Fruit fly (Drosophila melanogaster) whole organism, embryonic: ENCODE data around the gene Gas8.

ENCODE experiments used
- Asciz ChIP-seq: fragments of 200-800 bp; sonication (Bioruptor generic); optimal IDR thresholded peaks from 2 replicates; lab custom pipeline; 2017; ENCODE audit warnings: missing biosample characterization, mild to moderate bottlenecking, missing genetic modification characterization, missing genetic modification reagents
- CG11504 ChIP-seq: fragments of 200-800 bp; sonication (Bioruptor generic); optimal IDR thresholded peaks from 3 replicates; lab custom pipeline; 2019; ENCODE audit warnings: missing biosample characterization, mild to moderate bottlenecking, missing genetic modification characterization, moderate library complexity
- CG12071 ChIP-seq: fragments of 200-800 bp; sonication (Bioruptor generic); optimal IDR thresholded peaks from 3 replicates; lab custom pipeline; 2018; ENCODE audit warnings: missing biosample characterization, mild to moderate bottlenecking, missing genetic modification characterization
- CG12104 ChIP-seq: fragments of 200-800 bp; sonication (Bioruptor generic); optimal IDR thresholded peaks from 3 replicates; lab custom pipeline; 2016; ENCODE audit warnings: missing biosample characterization, missing genetic modification characterization
- CG13424 ChIP-seq: fragments of 200-800 bp; sonication (Bioruptor generic); optimal IDR thresholded peaks from 2 replicates; lab custom pipeline; 2019; ENCODE audit warnings: missing biosample characterization, mild to moderate bottlenecking, missing genetic modification characterization, moderate library complexity
- CG14050 ChIP-seq: fragments of 200-800 bp; sonication (Bioruptor generic); IDR thresholded peaks from 3 replicates; pipeline ENCODE4 v1.3.6; 2022; ENCODE audit warnings: missing biosample characterization, missing genetic modification characterization
- CG17612 ChIP-seq: fragments of 200-800 bp; sonication (Bioruptor generic); IDR thresholded peaks from 2 replicates; pipeline ENCODE4 v1.3.6; 2022; ENCODE audit warnings: missing biosample characterization, missing genetic modification characterization
- CG1832 ChIP-seq: fragments of 200-800 bp; sonication (Bioruptor generic); optimal IDR thresholded peaks from 2 replicates; lab custom pipeline; 2017; ENCODE audit warnings: missing biosample characterization, mild to moderate bottlenecking, missing genetic modification characterization, inconsistent platforms
- CG2889 ChIP-seq: fragments of 200-800 bp; sonication (Bioruptor generic); IDR thresholded peaks from 3 replicates; pipeline ENCODE4 v1.3.6; 2022; ENCODE audit warnings: missing biosample characterization, missing genetic modification characterization
- CG30431 ChIP-seq: fragments of 200-800 bp; sonication (Bioruptor generic); optimal IDR thresholded peaks from 2 replicates; lab custom pipeline; 2017; ENCODE audit warnings: missing biosample characterization, missing genetic modification characterization
- CG32532 ChIP-seq: fragments of 200-800 bp; sonication (Bioruptor generic); IDR thresholded peaks from 2 replicates; pipeline ENCODE4 v1.3.6; 2022; ENCODE audit warnings: missing biosample characterization, missing genetic modification characterization
- CG32772 ChIP-seq: fragments of 200-800 bp; sonication (Bioruptor generic); IDR thresholded peaks from 2 replicates; pipeline ENCODE4 v1.3.6; 2022; ENCODE audit warnings: missing biosample characterization, missing genetic modification characterization
- CG3407 ChIP-seq: fragments of 200-800 bp; sonication (Bioruptor generic); optimal IDR thresholded peaks from 2 replicates; lab custom pipeline; 2018; ENCODE audit warnings: missing biosample characterization, mild to moderate bottlenecking, missing genetic modification characterization
- CG4360 ChIP-seq: fragments of 200-800 bp; sonication (Bioruptor generic); IDR thresholded peaks from 2 replicates; pipeline ENCODE4 v1.3.6; 2022; ENCODE audit warnings: missing biosample characterization, missing genetic modification characterization
- CG6765 ChIP-seq: fragments of 200-800 bp; sonication (Bioruptor generic); optimal IDR thresholded peaks from 3 replicates; lab custom pipeline; 2017; ENCODE audit warnings: missing biosample characterization, mild to moderate bottlenecking, missing genetic modification characterization
- CG7928 ChIP-seq: fragments of 200-800 bp; sonication (Bioruptor generic); optimal IDR thresholded peaks from 2 replicates; lab custom pipeline; 2017; ENCODE audit warnings: missing biosample characterization, mild to moderate bottlenecking, missing genetic modification characterization
- CG7987 ChIP-seq: fragments of 200-800 bp; sonication (Bioruptor generic); optimal IDR thresholded peaks from 2 replicates; lab custom pipeline; 2018; ENCODE audit warnings: missing biosample characterization, mild to moderate bottlenecking, missing genetic modification characterization, moderate library complexity
- CG8281 ChIP-seq: fragments of 200-800 bp; sonication (Bioruptor generic); optimal IDR thresholded peaks from 2 replicates; lab custom pipeline; 2018; ENCODE audit warnings: missing biosample characterization, mild to moderate bottlenecking, missing genetic modification characterization, moderate library complexity
- CG8478 ChIP-seq: fragments of >200 bp; optimal IDR thresholded peaks from 2 replicates; lab custom pipeline; 2018
- CG9215 ChIP-seq: fragments of 200-800 bp; sonication (Bioruptor generic); IDR thresholded peaks from 2 replicates; pipeline ENCODE4 v1.3.6; 2022; ENCODE audit warnings: missing biosample characterization, missing genetic modification characterization
- Dll ChIP-seq: fragments of 200-800 bp; sonication (Bioruptor generic); IDR thresholded peaks from 4 replicates; pipeline ENCODE4 v1.3.6; 2022; ENCODE audit warnings: missing biosample characterization, missing genetic modification characterization; ENCODE audit not compliant: partially characterized antibody
- Drgx ChIP-seq: fragments of 200-800 bp; sonication (Bioruptor generic); IDR thresholded peaks from 2 replicates; pipeline ENCODE4 v1.3.6; 2022; ENCODE audit warnings: missing biosample characterization, missing genetic modification characterization
- GATAe ChIP-seq: fragments of 200-800 bp; sonication (Bioruptor generic); conservative IDR thresholded peaks from 2 replicates; pipeline ENCODE4 v1.3.6; 2022; ENCODE audit warnings: missing biosample characterization, missing genetic modification characterization
- H2.0 ChIP-seq: fragments of 200-800 bp; sonication (Bioruptor generic); IDR thresholded peaks from 2 replicates; pipeline ENCODE4 v1.3.6; 2022; ENCODE audit warnings: missing biosample characterization, missing genetic modification characterization
- Hand ChIP-seq: fragments of 200-800 bp; sonication (Bioruptor generic); optimal IDR thresholded peaks from 2 replicates; lab custom pipeline; 2017; ENCODE audit warnings: mild to moderate bottlenecking, missing biosample characterization, missing genetic modification reagents, missing genetic modification characterization
- Lhr ChIP-seq: fragments of 200-800 bp; sonication (Bioruptor generic); optimal IDR thresholded peaks from 3 replicates; lab custom pipeline; 2017; ENCODE audit warnings: mild to moderate bottlenecking, missing biosample characterization, missing genetic modification reagents, missing genetic modification characterization
- Med ChIP-seq: fragments of 200-800 bp; sonication (Bioruptor generic); peaks from one replicate; lab custom pipeline; 2016; ENCODE audit warnings: missing biosample characterization, missing genetic modification characterization, mild to moderate bottlenecking, inconsistent platforms, moderate library complexity
- Nf-YA ChIP-seq: fragments of 200-800 bp; sonication (Bioruptor generic); IDR thresholded peaks from 2 replicates; pipeline ENCODE4 v1.3.6; 2022; ENCODE audit warnings: missing biosample characterization, missing genetic modification characterization
- Nf-YB ChIP-seq: fragments of 200-800 bp; sonication (Bioruptor generic); optimal IDR thresholded peaks from 3 replicates; lab custom pipeline; 2019; ENCODE audit warnings: missing biosample characterization, mild to moderate bottlenecking, missing genetic modification characterization, moderate library complexity
- Optix ChIP-seq: fragments of 200-800 bp; sonication (Bioruptor generic); IDR thresholded peaks from 3 replicates; pipeline ENCODE4 v1.3.6; 2022; ENCODE audit warnings: missing biosample characterization, missing genetic modification characterization
- Ptx1 ChIP-seq: fragments of 200-800 bp; sonication (Bioruptor generic); IDR thresholded peaks from 2 replicates; pipeline ENCODE4 v1.3.6; 2022; ENCODE audit warnings: missing biosample characterization, missing genetic modification characterization
- Rx ChIP-seq: fragments of 200-800 bp; sonication (Bioruptor generic); IDR thresholded peaks from 2 replicates; pipeline ENCODE4 v1.3.6; 2022; ENCODE audit warnings: missing biosample characterization, missing genetic modification characterization
- Taf1 ChIP-seq: fragments of 200-800 bp; sonication (Bioruptor generic); IDR thresholded peaks from 2 replicates; pipeline ENCODE4 v1.3.6; 2022; ENCODE audit warnings: missing biosample characterization, missing genetic modification characterization
- Xbp1 ChIP-seq: fragments of 200-800 bp; sonication (Bioruptor generic); optimal IDR thresholded peaks from 3 replicates; lab custom pipeline; 2016; ENCODE audit warnings: missing biosample characterization, mild to moderate bottlenecking, missing genetic modification characterization
- ac ChIP-seq: fragments of 200-800 bp; sonication (Bioruptor generic); optimal IDR thresholded peaks from 3 replicates; lab custom pipeline; 2017; ENCODE audit warnings: missing biosample characterization, mild to moderate bottlenecking, missing genetic modification characterization
- al ChIP-seq: fragments of 200-800 bp; sonication (Bioruptor generic); IDR thresholded peaks from 2 replicates; pipeline ENCODE4 v1.3.6; 2022; ENCODE audit warnings: missing biosample characterization, missing genetic modification characterization
- en ChIP-seq: fragments of 200-800 bp; sonication (Bioruptor generic); optimal IDR thresholded peaks from 2 replicates; lab custom pipeline; 2016; ENCODE audit warnings: missing biosample characterization, missing genetic modification characterization
- eve ChIP-seq, 2 experiments: fragments of >200 bp; optimal IDR thresholded peaks; 2 replicates each; lab custom pipeline; 2017; ENCODE audit warnings: missing biosample characterization in 2 of 2, missing genetic modification characterization in 2 of 2
- gcm ChIP-seq: fragments of 200-800 bp; sonication (Bioruptor generic); optimal IDR thresholded peaks from 2 replicates; lab custom pipeline; 2019; ENCODE audit warnings: missing biosample characterization, mild to moderate bottlenecking, missing genetic modification characterization, moderate library complexity
- lbe ChIP-seq: fragments of 200-800 bp; sonication (Bioruptor generic); optimal IDR thresholded peaks from 2 replicates; lab custom pipeline; 2016; ENCODE audit warnings: missing biosample characterization, mild to moderate bottlenecking, missing genetic modification characterization
- nmo ChIP-seq: fragments of 200-800 bp; sonication (Bioruptor generic); optimal IDR thresholded peaks from 2 replicates; lab custom pipeline; 2018; ENCODE audit warnings: missing biosample characterization, mild to moderate bottlenecking, missing genetic modification characterization, moderate library complexity
- oc ChIP-seq: fragments of 200-800 bp; sonication (Bioruptor generic); optimal IDR thresholded peaks from 2 replicates; lab custom pipeline; 2018; ENCODE audit warnings: missing biosample characterization, mild to moderate bottlenecking, missing genetic modification characterization, moderate library complexity
- otp ChIP-seq: fragments of 200-800 bp; sonication (Bioruptor generic); IDR thresholded peaks from 3 replicates; pipeline ENCODE4, ENCODE4 v1.3.6; 2022; ENCODE audit warnings: missing biosample characterization, missing genetic modification characterization
- sc ChIP-seq, 3 experiments: fragments of >200 bp in 2 of 3; fragments of 200-800 bp in 1 of 3; sonication (Bioruptor generic) in 1 of 3; optimal IDR thresholded peaks; 2 replicates in 2 of 3; 3 replicates in 1 of 3; lab custom pipeline; 2017; ENCODE audit warnings: mild to moderate bottlenecking in 1 of 3, missing biosample characterization in 1 of 3, missing genetic modification characterization in 1 of 3, missing genetic modification reagents in 1 of 3
- sens ChIP-seq: fragments of 200-800 bp; sonication (Bioruptor generic); peaks from one replicate; lab custom pipeline; 2016; ENCODE audit warnings: missing biosample characterization, missing genetic modification characterization
- slbo ChIP-seq: fragments of 200-800 bp; sonication (Bioruptor generic); IDR thresholded peaks from 2 replicates; pipeline ENCODE4 v1.3.6; 2022; ENCODE audit warnings: missing biosample characterization, missing genetic modification characterization
- tin ChIP-seq: fragments of 200-800 bp; sonication (Bioruptor generic); optimal IDR thresholded peaks from 3 replicates; lab custom pipeline; 2016; ENCODE audit warnings: missing biosample characterization, missing genetic modification characterization
- zfh1 ChIP-seq: fragments of 200-800 bp; sonication (Bioruptor generic); IDR thresholded peaks from 3 replicates; pipeline ENCODE4 v1.3.6; 2022; ENCODE audit warnings: missing biosample characterization, missing genetic modification characterization

Gas8 gene

DNA sequence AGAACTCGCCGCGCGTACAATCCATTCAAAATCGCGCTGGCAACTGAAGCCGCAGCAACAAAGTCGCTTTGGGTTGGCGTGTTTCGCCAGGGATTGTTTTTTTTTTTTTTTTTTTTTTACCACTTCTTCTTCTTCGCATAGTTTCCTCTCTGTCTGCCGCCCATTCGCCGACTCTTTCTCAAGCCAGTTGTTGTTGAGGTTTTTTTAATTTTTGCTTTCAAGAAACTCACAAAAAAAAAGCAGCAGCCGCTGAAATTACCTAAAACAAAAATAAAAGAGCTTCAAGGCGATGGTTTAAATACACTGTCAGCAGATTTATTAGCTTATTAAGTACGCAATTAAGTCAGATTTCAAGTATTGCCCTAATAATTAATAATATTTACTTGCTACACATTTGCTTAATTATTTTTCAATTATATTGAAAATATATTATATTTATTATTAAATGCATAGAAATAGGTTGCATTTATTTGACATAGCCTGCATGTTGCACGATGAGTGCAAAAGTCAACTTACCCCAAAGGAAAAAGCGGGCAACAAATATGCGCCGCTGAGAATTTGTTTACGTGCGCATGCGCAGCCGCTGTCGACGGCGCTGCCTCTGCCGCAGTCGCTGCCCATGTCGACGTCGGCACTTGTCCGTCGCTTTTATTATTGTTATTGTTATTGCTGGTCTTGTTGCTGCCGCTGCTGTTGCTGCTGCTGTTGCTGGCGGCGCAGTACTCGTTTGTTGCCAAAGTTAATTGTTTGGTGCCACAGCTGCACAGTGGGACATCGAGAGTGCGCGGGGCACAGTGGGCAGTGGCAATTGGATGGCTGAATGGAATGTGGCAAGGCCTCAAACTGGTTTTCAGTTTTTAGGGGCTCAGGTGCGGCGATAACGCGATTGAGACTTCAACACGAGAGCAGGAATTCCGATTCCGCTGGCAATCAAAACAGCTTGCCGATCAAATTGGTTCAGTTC, 29.9 kb downstream of the Gas8 start, which contains the start of gene CG12206 (continued):
- TF ChIP-seq ac (GFP tag; lab: Kevin White, UChicago), result no peak
- TF ChIP-seq CG30431 (GFP tag; lab: Kevin White, UChicago), result peak; percentile 11
- peak; percentile 53; the same call in 1 of the 2 replicates for TF ChIP-seq al
- TF ChIP-seq Ptx1 (GFP tag; lab: Robert Waterston, UW), result peak; percentile 74
- peak; percentile 9 for TF ChIP-seq Asciz (GFP tag; lab: Kevin White, UChicago)
- no peak for TF ChIP-seq H2.0 (GFP tag; lab: Robert Waterston, UW)
- no peak for TF ChIP-seq Nf-YA (GFP tag; lab: Robert Waterston, UW)
- TF ChIP-seq otp (GFP tag; lab: Robert Waterston, UW), result no peak
- TF ChIP-seq sc (optimal IDR thresholded peaks at IDR 0.05; lab: Kevin White, UChicago), result no peak
- peak; percentile 46 for TF ChIP-seq sc (GFP tag; optimal IDR thresholded peaks at IDR 0.05; lab: Kevin White, UChicago)
- TF ChIP-seq CG14050 (GFP tag; lab: Robert Waterston, UW), result 0 out of 3 replicates have a peak, but pooled peaks have one; percentile 15
- TF ChIP-seq slbo (GFP tag; lab: Robert Waterston, UW), result peak; percentile 73
- no peak for TF ChIP-seq CG7987 (GFP tag; lab: Kevin White, UChicago)
- peak; percentile 72 for TF ChIP-seq CG13424 (tag; lab: Kevin White, UChicago)
- no peak for TF ChIP-seq GATAe (GFP tag; lab: Robert Waterston, UW)
- TF ChIP-seq Med (GFP tag; lab: Kevin White, UChicago), result peak; percentile 70
- TF ChIP-seq Lhr, result no peak
- no peak for TF ChIP-seq Optix
- TF ChIP-seq lbe (GFP tag; lab: Kevin White, UChicago), result peak; percentile 20
- no peak for TF ChIP-seq en
- TF ChIP-seq sens (GFP tag; lab: Kevin White, UChicago), result no peak
- peak; percentile 15 for TF ChIP-seq gcm (GFP tag; lab: Kevin White, UChicago)
- TF ChIP-seq CG3407 (GFP tag; lab: Kevin White, UChicago), result peak; percentile 2
- TF ChIP-seq CG32532 (GFP tag; lab: Robert Waterston, UW), result peak; percentile 74; the same call in 1 of the 2 replicates
- TF ChIP-seq CG1832 (GFP tag; lab: Kevin White, UChicago), result no peak
- no peak for TF ChIP-seq eve (GFP tag; optimal IDR thresholded peaks at IDR 0.05; lab: Kevin White, UChicago)
- TF ChIP-seq CG12104 (GFP tag; lab: Kevin White, UChicago), result peak; percentile 19
- peak; percentile 32 for TF ChIP-seq Xbp1
- peak; percentile 66 for TF ChIP-seq Drgx (GFP tag; lab: Robert Waterston, UW)
- peak; percentile 81 for TF ChIP-seq CG32772 (GFP tag; lab: Robert Waterston, UW)
- TF ChIP-seq Taf1, result no peak; the same call in 1 of the 2 replicates
- no peak for TF ChIP-seq CG12071
- no peak for TF ChIP-seq CG8478 (lab: Kevin White, UChicago)
- TF ChIP-seq CG8281 (tag; lab: Kevin White, UChicago), result peak; percentile 3
- peak; percentile 27 for TF ChIP-seq oc (tag; lab: Kevin White, UChicago)
- 0 out of 3 replicates have a peak, but pooled peaks have one; percentile 9 for TF ChIP-seq CG2889 (GFP tag; lab: Robert Waterston, UW)
- TF ChIP-seq Nf-YB (GFP tag; lab: Kevin White, UChicago), result peak; percentile 9
- no peak for TF ChIP-seq CG17612 (GFP tag; lab: Robert Waterston, UW)
- TF ChIP-seq CG11504 (tag; lab: Kevin White, UChicago), result peak; percentile 77
- no peak for TF ChIP-seq Dll (GFP tag; lab: Robert Waterston, UW)
- peak; percentile 74 for TF ChIP-seq nmo (GFP tag; lab: Kevin White, UChicago)
- TF ChIP-seq Rx, result no peak
- TF ChIP-seq zfh1 (GFP tag; lab: Robert Waterston, UW), result 0 out of 3 replicates have a peak, but pooled peaks have one; percentile 23
- TF ChIP-seq tin (GFP tag; lab: Kevin White, UChicago), result peak; percentile 13
- TF ChIP-seq CG4360 (GFP tag; lab: Robert Waterston, UW), result peak; percentile 34; the same call in 1 of the 2 replicates
- no peak for TF ChIP-seq CG7928 (GFP tag; lab: Kevin White, UChicago)
- peak; percentile 34 for TF ChIP-seq CG6765 (GFP tag; lab: Kevin White, UChicago)
- TF ChIP-seq Hand, result no peak
- TF ChIP-seq CG9215, result peak; percentile 71
